Fruit fly (Drosophila melanogaster): ENCODE data around the gene skd.

Gene skd

dm6 chr3L:21056792-21057567 is 29.7 kb upstream of the skd start (continued):
- TF ChIP-seq wor (GFP tag; IDR thresholded peaks at IDR 0.05) = no peak
- TF ChIP-seq Hey (tag; optimal IDR thresholded peaks at IDR 0.05) = no peak
- TF ChIP-seq CG4730 (GFP tag; IDR thresholded peaks at IDR 0.05) = no peak
- no peak for TF ChIP-seq Aef1 (GFP tag; IDR thresholded peaks at IDR 0.05)
- TF ChIP-seq CG8388 (GFP tag; optimal IDR thresholded peaks at IDR 0.05) = peak; percentile 3
- no peak for TF ChIP-seq ro (GFP tag; IDR thresholded peaks at IDR 0.05)
- TF ChIP-seq CG6254 (GFP tag; optimal IDR thresholded peaks at IDR 0.05) = no peak
- TF ChIP-seq hth (optimal IDR thresholded peaks at IDR 0.05) = no peak
- TF ChIP-seq CG12659 (GFP tag; optimal IDR thresholded peaks at IDR 0.05) = peak; percentile 22
- no peak for TF ChIP-seq CG2889 (GFP tag; IDR thresholded peaks at IDR 0.05)
- TF ChIP-seq CG3847 (GFP tag; IDR thresholded peaks at IDR 0.05) = no peak
- TF ChIP-seq Lim3 (GFP tag; IDR thresholded peaks at IDR 0.05) = no peak
- TF ChIP-seq ato (GFP tag; IDR thresholded peaks at IDR 0.05; ENCODE audit: partially characterized antibody) = no peak
- TF ChIP-seq HmgD (GFP tag; optimal IDR thresholded peaks at IDR 0.05) = no peak
- TF ChIP-seq cad (GFP tag; optimal IDR thresholded peaks at IDR 0.05) = no peak
- TF ChIP-seq inv (GFP tag; IDR thresholded peaks at IDR 0.05; ENCODE audit: partially characterized antibody) = no peak
- TF ChIP-seq CG10543 (GFP tag; optimal IDR thresholded peaks at IDR 0.05) = peak; percentile 70
- TF ChIP-seq CG9876 (GFP tag; optimal IDR thresholded peaks at IDR 0.05) = no peak
- no peak for TF ChIP-seq CG32767 (GFP tag; IDR thresholded peaks at IDR 0.05)
- peak; percentile 50 for TF ChIP-seq kni (GFP tag; optimal IDR thresholded peaks at IDR 0.05)
- no peak for TF ChIP-seq CG11247 (GFP tag; IDR thresholded peaks at IDR 0.05)
- no peak for TF ChIP-seq Ravus (GFP tag; IDR thresholded peaks at IDR 0.05)
- no peak for TF ChIP-seq slp2 (GFP tag; optimal IDR thresholded peaks at IDR 0.05)
- TF ChIP-seq MBD-R2 (GFP tag; IDR thresholded peaks at IDR 0.05) = no peak
- TF ChIP-seq sima (GFP tag; optimal IDR thresholded peaks at IDR 0.05) = no peak
- TF ChIP-seq CG12104 (GFP tag; optimal IDR thresholded peaks at IDR 0.05) = no peak
- TF ChIP-seq BEAF-32 (GFP tag; optimal IDR thresholded peaks at IDR 0.05) = no peak
- TF ChIP-seq croc (GFP tag; conservative IDR thresholded peaks at IDR 0.05) = no peak
- no peak for TF ChIP-seq pita (GFP tag; optimal IDR thresholded peaks at IDR 0.05)
- no peak for TF ChIP-seq stwl (tag; optimal IDR thresholded peaks at IDR 0.05)
- TF ChIP-seq salm (tag; optimal IDR thresholded peaks at IDR 0.05) = no peak
- no peak for TF ChIP-seq gt (GFP tag; IDR thresholded peaks at IDR 0.05)
- TF ChIP-seq vvl (GFP tag; IDR thresholded peaks at IDR 0.05) = 0 out of 2 replicates have a peak, but pooled peaks have one; percentile 13
- no peak for TF ChIP-seq crp (GFP tag; optimal IDR thresholded peaks at IDR 0.05)
- TF ChIP-seq Trl (optimal IDR thresholded peaks at IDR 0.05) = no peak
- no peak for TF ChIP-seq Trl (GFP tag; optimal IDR thresholded peaks at IDR 0.05)
- TF ChIP-seq sisA (GFP tag; IDR thresholded peaks at IDR 0.05) = no peak
- no peak for TF ChIP-seq usp (GFP tag; optimal IDR thresholded peaks at IDR 0.05)
- TF ChIP-seq h (optimal IDR thresholded peaks at IDR 0.05) = no peak
- peak; percentile 26 for TF ChIP-seq Sox102F (GFP tag; optimal IDR thresholded peaks at IDR 0.05)
- no peak for TF ChIP-seq NC2α (GFP tag; optimal IDR thresholded peaks at IDR 0.05)
- no peak for TF ChIP-seq CG18476 (GFP tag; optimal IDR thresholded peaks at IDR 0.05)
- TF ChIP-seq Hsf (GFP tag; optimal IDR thresholded peaks at IDR 0.05) = no peak
- TF ChIP-seq CG10147 (GFP tag; optimal IDR thresholded peaks at IDR 0.05) = no peak
- peak; percentile 47 for TF ChIP-seq CG2678 (tag; optimal IDR thresholded peaks at IDR 0.05)
- peak; percentile 50 for TF ChIP-seq D19A (tag; optimal IDR thresholded peaks at IDR 0.05)
- TF ChIP-seq Mrtf (GFP tag; IDR thresholded peaks at IDR 0.05) = 0 out of 3 replicates have a peak, but pooled peaks have one; percentile 4
- TF ChIP-seq CG2712 (tag; optimal IDR thresholded peaks at IDR 0.05) = no peak
- TF ChIP-seq CG15011 (GFP tag; optimal IDR thresholded peaks at IDR 0.05) = no peak
- no peak for TF ChIP-seq CG8478 (optimal IDR thresholded peaks at IDR 0.05)
- no peak for TF ChIP-seq CG4282 (GFP tag; optimal IDR thresholded peaks at IDR 0.05)
- TF ChIP-seq CG6654 (GFP tag; optimal IDR thresholded peaks at IDR 0.05) = no peak
